Worm (Caenorhabditis elegans) whole organism, early embryonic: ENCODE results near the gene catp-6.

Experiments
- B0310.2 ChIP-seq: sonication (generic microtip); optimal IDR thresholded peaks from 2 replicates; lab custom pipeline; 2016; ENCODE audit warnings: mild to moderate bottlenecking, missing genetic modification characterization, missing compliant biosample characterization
- F13C5.2 ChIP-seq: sonication (generic microtip); optimal IDR thresholded peaks from 2 replicates; lab custom pipeline; 2017; ENCODE audit warnings: mild to moderate bottlenecking, missing genetic modification characterization, inconsistent platforms, missing compliant biosample characterization
- ama-1 ChIP-seq: fragments of 150-350 bp; optimal IDR thresholded peaks from 2 replicates; lab custom pipeline; 2014
- ceh-36 ChIP-seq: sonication (generic microtip); optimal IDR thresholded peaks from 2 replicates; lab custom pipeline; 2016; ENCODE audit warnings: missing genetic modification characterization, inconsistent platforms, missing compliant biosample characterization
- ets-7 ChIP-seq: sonication (generic microtip); optimal IDR thresholded peaks from 2 replicates; lab custom pipeline; 2016; ENCODE audit warnings: missing genotype, missing genetic modification characterization, missing compliant biosample characterization
- flt-1 ChIP-seq: fragments of 200-800 bp; sonication (Bioruptor generic); IDR thresholded peaks from 2 replicates; pipeline ENCODE4 v1.3.6; 2022; ENCODE audit warnings: missing genetic modification characterization, missing compliant biosample characterization
- hmbx-1 ChIP-seq: sonication (generic microtip); optimal IDR thresholded peaks from 2 replicates; lab custom pipeline; 2016; ENCODE audit warnings: mild to moderate bottlenecking, missing genetic modification characterization, missing compliant biosample characterization
- hmg-4 ChIP-seq: fragments of 200-800 bp; sonication (Bioruptor generic); optimal IDR thresholded peaks from 2 replicates; lab custom pipeline; 2018; ENCODE audit warnings: mild to moderate bottlenecking, missing genetic modification characterization, missing compliant biosample characterization
- hnd-1 ChIP-seq: sonication (generic microtip); optimal IDR thresholded peaks from 2 replicates; lab custom pipeline; 2016; ENCODE audit warnings: missing genetic modification characterization, missing compliant biosample characterization
- scrt-1 ChIP-seq: fragments of 200-800 bp; sonication (Bioruptor generic); IDR thresholded peaks from 2 replicates; pipeline ENCODE4 v1.3.6; 2022; ENCODE audit warnings: missing genetic modification characterization, missing compliant biosample characterization
- sea-1 ChIP-seq: fragments of 200-800 bp; sonication (Bioruptor generic); conservative IDR thresholded peaks from 2 replicates; pipeline ENCODE4 v1.3.6; 2022; ENCODE audit warnings: missing genetic modification characterization, missing compliant biosample characterization
- tbx-11 ChIP-seq: fragments of 200-800 bp; sonication (Bioruptor generic); IDR thresholded peaks from 2 replicates; pipeline ENCODE4 v1.3.6; 2022; ENCODE audit warnings: missing genetic modification characterization, missing compliant biosample characterization
- tbx-37 ChIP-seq: fragments of 200-800 bp; sonication (Bioruptor generic); conservative IDR thresholded peaks from 2 replicates; pipeline ENCODE4 v1.3.6; 2022; ENCODE audit warnings: missing genetic modification reagents, missing genetic modification characterization, missing compliant biosample characterization
- tra-4 ChIP-seq: sonication (generic microtip); optimal IDR thresholded peaks from 2 replicates; lab custom pipeline; 2017; ENCODE audit warnings: missing genetic modification characterization, missing compliant biosample characterization

- no peak for TF ChIP-seq tra-4
- TF ChIP-seq F13C5.2 (tag; lab: Kevin White, UChicago): no peak
- TF ChIP-seq hmbx-1 (tag; lab: Kevin White, UChicago): no peak
- TF ChIP-seq B0310.2 (tag; lab: Kevin White, UChicago): no peak
- TF ChIP-seq tbx-37 (GFP tag; lab: Robert Waterston, UW): no peak
- TF ChIP-seq sea-1 (GFP tag; lab: Robert Waterston, UW): no peak
- TF ChIP-seq ama-1: no peak
- no peak for TF ChIP-seq hmg-4 (GFP tag; lab: Kevin White, UChicago)
- TF ChIP-seq flt-1 (GFP tag; lab: Robert Waterston, UW): no peak
- TF ChIP-seq ets-7 (tag; lab: Kevin White, UChicago): no peak
- no peak for TF ChIP-seq scrt-1 (GFP tag; lab: Robert Waterston, UW)
- TF ChIP-seq ceh-36: no peak
- no peak for TF ChIP-seq hnd-1 (tag; lab: Kevin White, UChicago)
- no peak for TF ChIP-seq tbx-11
These were observed 8.2 kb upstream of the catp-6 start, which contains the start of gene kin-21 for ce11 chrIV:9832586-9832985.
